Worm (Caenorhabditis elegans): ENCODE data around the gene Y43F8B.10.

The Y43F8B.10 gene

ce11 chrV:19524569-19524968, 50.3 kb downstream of the Y43F8B.10 start (continued):
- TF ChIP-seq daf-16 (GFP tag; optimal IDR thresholded peaks at IDR 0.05) (no peak), daf-16 (tag; optimal IDR thresholded peaks at IDR 0.05) (peak; percentile 55), jun-1 (tag; optimal IDR thresholded peaks at IDR 0.05) (no peak), R02D3.7 (tag; optimal IDR thresholded peaks at IDR 0.05) (no peak), nhr-42 (GFP tag; IDR thresholded peaks at IDR 0.05) (0 out of 2 replicates have a peak, but pooled peaks have one; percentile 58), unc-62 (GFP tag; optimal IDR thresholded peaks at IDR 0.05 in 1 of 2) (peak in 1 of 2 experiments; percentile 38), unc-62 (tag; optimal IDR thresholded peaks at IDR 0.05) (no peak), skn-1 (tag; optimal IDR thresholded peaks at IDR 0.05) (no peak), fkh-10 (GFP tag; optimal IDR thresholded peaks at IDR 0.05) (no peak)

- no peak for TF ChIP-seq cey-2 (tag; optimal IDR thresholded peaks at IDR 0.05; ENCODE audit: borderline replicate concordance, insufficient read depth)
- no peak for TF ChIP-seq T20F7.1 (GFP tag; optimal IDR thresholded peaks at IDR 0.05)
- no peak for TF ChIP-seq hmg-1.1 (GFP tag; IDR thresholded peaks at IDR 0.05)
- 0 out of 2 replicates have a peak, but pooled peaks have one; percentile 16 for TF ChIP-seq ceh-20 (GFP tag; IDR thresholded peaks at IDR 0.05)
- no peak for TF ChIP-seq duxl-1 (tag; optimal IDR thresholded peaks at IDR 0.05; ENCODE audit: poor library complexity)
- no peak for TF ChIP-seq daf-12 (tag; optimal IDR thresholded peaks at IDR 0.05)
- no peak for TF ChIP-seq lin-13 (GFP tag; optimal IDR thresholded peaks at IDR 0.05)
- no peak for TF ChIP-seq nhr-42 (GFP tag; IDR thresholded peaks at IDR 0.05)
- TF ChIP-seq nhr-77 (tag; optimal IDR thresholded peaks at IDR 0.05): no peak
- TF ChIP-seq hlh-30 (tag; optimal IDR thresholded peaks at IDR 0.05; ENCODE audit: insufficient read depth): peak; percentile 6
- TF ChIP-seq zag-1 (tag; optimal IDR thresholded peaks at IDR 0.05): no peak
- no peak for TF ChIP-seq aha-1 (tag)
- TF ChIP-seq ceh-32 (tag; optimal IDR thresholded peaks at IDR 0.05; ENCODE audit: poor library complexity): no peak
- TF ChIP-seq unc-130 (GFP tag; optimal IDR thresholded peaks at IDR 0.05): no peak
- TF ChIP-seq nhr-76 (tag; optimal IDR thresholded peaks at IDR 0.05): no peak
- TF ChIP-seq zip-11 (GFP tag; IDR thresholded peaks at IDR 0.05): no peak
- no peak for TF ChIP-seq hlh-11 (tag; optimal IDR thresholded peaks at IDR 0.05)
- no peak for TF ChIP-seq php-3 (GFP tag; IDR thresholded peaks at IDR 0.05)
- no peak for TF ChIP-seq ZK546.5 (tag; optimal IDR thresholded peaks at IDR 0.05)
- TF ChIP-seq dmd-6 (GFP tag; IDR thresholded peaks at IDR 0.05): peak; percentile 33
Observed at ce11 chrV:19526197-19526596, 51.9 kb downstream of the Y43F8B.10 start.

Measured in whole organism, L4 larva.